Fruit fly (Drosophila melanogaster) whole organism, embryonic: ENCODE results near the gene CG32639.

ENCODE experiments used
- Ada2b ChIP-seq: fragments of 200-800 bp; sonication (Bioruptor generic); IDR thresholded peaks from 2 replicates; pipeline ENCODE4 v1.3.6; 2022; ENCODE audit warnings: missing biosample characterization, missing genetic modification characterization
- B-H2 ChIP-seq: fragments of 200-800 bp; sonication (Bioruptor generic); optimal IDR thresholded peaks from 2 replicates; lab custom pipeline; 2018; ENCODE audit warnings: missing biosample characterization, mild to moderate bottlenecking, missing genetic modification characterization
- CG12659 ChIP-seq: fragments of 200-800 bp; sonication (Bioruptor generic); optimal IDR thresholded peaks from 3 replicates; lab custom pipeline; 2017; ENCODE audit warnings: mild to moderate bottlenecking, missing biosample characterization, missing genetic modification reagents, missing genetic modification characterization
- CG13424 ChIP-seq: fragments of 200-800 bp; sonication (Bioruptor generic); optimal IDR thresholded peaks from 2 replicates; lab custom pipeline; 2019; ENCODE audit warnings: missing biosample characterization, mild to moderate bottlenecking, missing genetic modification characterization, moderate library complexity
- CG15514 ChIP-seq: fragments of 200-800 bp; sonication (Bioruptor generic); optimal IDR thresholded peaks from 3 replicates; lab custom pipeline; 2017; ENCODE audit warnings: missing biosample characterization, missing genetic modification characterization, mild to moderate bottlenecking, moderate library complexity, missing genetic modification reagents
- CG1647 ChIP-seq: fragments of 200-800 bp; sonication (Bioruptor generic); optimal IDR thresholded peaks from 3 replicates; lab custom pipeline; 2016; ENCODE audit warnings: missing biosample characterization, missing genetic modification characterization
- CG2129 ChIP-seq: fragments of 200-800 bp; sonication (Bioruptor generic); IDR thresholded peaks from 2 replicates; pipeline ENCODE4 v1.3.6; 2022; ENCODE audit warnings: missing biosample characterization, missing genetic modification characterization; ENCODE audit not compliant: partially characterized antibody
- CG2202 ChIP-seq: fragments of 200-800 bp; sonication (Bioruptor generic); optimal IDR thresholded peaks from 2 replicates; lab custom pipeline; 2018; ENCODE audit warnings: missing biosample characterization, mild to moderate bottlenecking, missing genetic modification characterization
- CG2889 ChIP-seq: fragments of 200-800 bp; sonication (Bioruptor generic); IDR thresholded peaks from 3 replicates; pipeline ENCODE4 v1.3.6; 2022; ENCODE audit warnings: missing biosample characterization, missing genetic modification characterization
- CG31365 ChIP-seq: fragments of 200-800 bp; sonication (Bioruptor generic); optimal IDR thresholded peaks from 2 replicates; lab custom pipeline; 2018; ENCODE audit warnings: missing biosample characterization, mild to moderate bottlenecking, missing genetic modification characterization
- CG6254 ChIP-seq: fragments of 200-800 bp; sonication (Bioruptor generic); optimal IDR thresholded peaks from 3 replicates; lab custom pipeline; 2017; ENCODE audit warnings: mild to moderate bottlenecking, missing biosample characterization, missing genetic modification reagents, missing genetic modification characterization
- CG7357 ChIP-seq: fragments of 200-800 bp; sonication (Bioruptor generic); IDR thresholded peaks from 3 replicates; pipeline ENCODE4 v1.3.6; 2022; ENCODE audit warnings: missing biosample characterization, missing genetic modification characterization
- CG7745 ChIP-seq: fragments of 200-800 bp; sonication (Bioruptor generic); optimal IDR thresholded peaks from 2 replicates; lab custom pipeline; 2018; ENCODE audit warnings: missing biosample characterization, mild to moderate bottlenecking, missing genetic modification characterization, moderate library complexity
- CG8290 ChIP-seq, 3 experiments: fragments of 200-800 bp; sonication (Bioruptor generic); optimal IDR thresholded peaks; 2 replicates each; lab custom pipeline; 2016 to 2019; ENCODE audit warnings: missing biosample characterization in 3 of 3, missing genetic modification characterization in 3 of 3, mild to moderate bottlenecking in 2 of 3, moderate library complexity in 1 of 3
- CG9609 ChIP-seq: fragments of 200-800 bp; sonication (Bioruptor generic); optimal IDR thresholded peaks from 3 replicates; lab custom pipeline; 2016; ENCODE audit warnings: missing biosample characterization, missing genetic modification characterization
- CG9876 ChIP-seq: fragments of 200-800 bp; sonication (Bioruptor generic); optimal IDR thresholded peaks from 2 replicates; lab custom pipeline; 2016; ENCODE audit warnings: missing biosample characterization, missing genetic modification characterization
- Dek ChIP-seq: fragments of 200-800 bp; sonication (Bioruptor generic); optimal IDR thresholded peaks from 3 replicates; lab custom pipeline; 2019; ENCODE audit warnings: missing biosample characterization, mild to moderate bottlenecking, missing genetic modification characterization, moderate library complexity
- HHEX ChIP-seq: fragments of 200-800 bp; sonication (Bioruptor generic); optimal IDR thresholded peaks from 3 replicates; lab custom pipeline; 2017; ENCODE audit warnings: missing biosample characterization, mild to moderate bottlenecking, missing genetic modification characterization, missing genetic modification reagents
- Jarid2 ChIP-seq: fragments of 200-800 bp; sonication (Bioruptor generic); optimal IDR thresholded peaks from 3 replicates; lab custom pipeline; 2017; ENCODE audit warnings: mild to moderate bottlenecking, missing biosample characterization, missing genetic modification reagents, missing genetic modification characterization
- Lhr ChIP-seq: fragments of 200-800 bp; sonication (Bioruptor generic); optimal IDR thresholded peaks from 3 replicates; lab custom pipeline; 2017; ENCODE audit warnings: mild to moderate bottlenecking, missing biosample characterization, missing genetic modification reagents, missing genetic modification characterization
- MESR4 ChIP-seq: fragments of 200-800 bp; sonication (Bioruptor generic); optimal IDR thresholded peaks from 2 replicates; lab custom pipeline; 2018; ENCODE audit warnings: missing biosample characterization, mild to moderate bottlenecking, missing genetic modification characterization, moderate library complexity
- Max ChIP-seq: fragments of 200-800 bp; sonication (Bioruptor generic); optimal IDR thresholded peaks from 2 replicates; lab custom pipeline; 2016; ENCODE audit warnings: missing biosample characterization, mild to moderate bottlenecking, missing genetic modification characterization
- Med ChIP-seq: fragments of 200-800 bp; sonication (Bioruptor generic); peaks from one replicate; lab custom pipeline; 2016; ENCODE audit warnings: missing biosample characterization, missing genetic modification characterization, mild to moderate bottlenecking, inconsistent platforms, moderate library complexity
- NFAT ChIP-seq: fragments of 200-800 bp; sonication (Bioruptor generic); IDR thresholded peaks from 2 replicates; pipeline ENCODE4 v1.3.6; 2022; ENCODE audit warnings: missing biosample characterization, missing genetic modification characterization
- Opbp ChIP-seq: fragments of 200-800 bp; sonication (Bioruptor generic); IDR thresholded peaks from 3 replicates; pipeline ENCODE4 v1.3.6; 2022; ENCODE audit warnings: missing biosample characterization, missing genetic modification characterization; ENCODE audit not compliant: partially characterized antibody
- Optix ChIP-seq: fragments of 200-800 bp; sonication (Bioruptor generic); IDR thresholded peaks from 3 replicates; pipeline ENCODE4 v1.3.6; 2022; ENCODE audit warnings: missing biosample characterization, missing genetic modification characterization
- Ptx1 ChIP-seq: fragments of 200-800 bp; sonication (Bioruptor generic); IDR thresholded peaks from 2 replicates; pipeline ENCODE4 v1.3.6; 2022; ENCODE audit warnings: missing biosample characterization, missing genetic modification characterization
- Rx ChIP-seq: fragments of 200-800 bp; sonication (Bioruptor generic); IDR thresholded peaks from 2 replicates; pipeline ENCODE4 v1.3.6; 2022; ENCODE audit warnings: missing biosample characterization, missing genetic modification characterization
- Scr ChIP-seq: fragments of 200-800 bp; sonication (Bioruptor generic); IDR thresholded peaks from 2 replicates; pipeline ENCODE4 v1.3.6; 2022; ENCODE audit warnings: missing biosample characterization, missing genetic modification characterization; ENCODE audit not compliant: partially characterized antibody
- Spps ChIP-seq: fragments of 200-800 bp; sonication (Bioruptor generic); optimal IDR thresholded peaks from 2 replicates; lab custom pipeline; 2018; ENCODE audit warnings: missing biosample characterization, mild to moderate bottlenecking, missing genetic modification characterization
- ac ChIP-seq: fragments of 200-800 bp; sonication (Bioruptor generic); optimal IDR thresholded peaks from 3 replicates; lab custom pipeline; 2017; ENCODE audit warnings: missing biosample characterization, mild to moderate bottlenecking, missing genetic modification characterization
- bbx ChIP-seq: fragments of 200-800 bp; sonication (Bioruptor generic); IDR thresholded peaks from 2 replicates; pipeline ENCODE4 v1.3.6; 2022; ENCODE audit warnings: missing biosample characterization, missing genetic modification characterization; ENCODE audit not compliant: partially characterized antibody
- caup ChIP-seq: fragments of 200-800 bp; sonication (Bioruptor generic); optimal IDR thresholded peaks from 3 replicates; lab custom pipeline; 2017; ENCODE audit warnings: missing biosample characterization, mild to moderate bottlenecking, missing genetic modification characterization, moderate library complexity; ENCODE audit not compliant: severe bottlenecking
- dmrt11E ChIP-seq: fragments of 200-800 bp; sonication (Bioruptor generic); optimal IDR thresholded peaks from 3 replicates; lab custom pipeline; 2018; ENCODE audit warnings: missing biosample characterization, mild to moderate bottlenecking, missing genetic modification characterization, moderate library complexity
- dpn ChIP-seq, 2 experiments: fragments of 200-800 bp; sonication (Bioruptor generic); optimal IDR thresholded peaks; 3 replicates each; lab custom pipeline; 2016; ENCODE audit warnings: missing biosample characterization in 2 of 2, missing genetic modification characterization in 2 of 2
- ewg ChIP-seq: fragments of 200-800 bp; sonication (Bioruptor generic); optimal IDR thresholded peaks from 3 replicates; lab custom pipeline; 2017; ENCODE audit warnings: mild to moderate bottlenecking, missing biosample characterization, missing genetic modification reagents, missing genetic modification characterization
- ind ChIP-seq: fragments of 200-800 bp; sonication (Bioruptor generic); optimal IDR thresholded peaks from 3 replicates; lab custom pipeline; 2016; ENCODE audit warnings: missing biosample characterization, missing genetic modification characterization
- jumu ChIP-seq: fragments of 200-800 bp; sonication (Bioruptor generic); optimal IDR thresholded peaks from 3 replicates; lab custom pipeline; 2016; ENCODE audit warnings: missing biosample characterization, missing genetic modification characterization
- klu ChIP-seq: fragments of 200-800 bp; sonication (Bioruptor generic); IDR thresholded peaks from 2 replicates; pipeline ENCODE4 v1.3.6; 2022; ENCODE audit warnings: missing biosample characterization, missing genetic modification characterization
- sr ChIP-seq: fragments of 200-800 bp; sonication (Bioruptor generic); IDR thresholded peaks from 3 replicates; pipeline ENCODE4 v1.3.6; 2022; ENCODE audit warnings: missing biosample characterization, missing genetic modification characterization
- stwl ChIP-seq: fragments of 200-800 bp; sonication (Bioruptor generic); optimal IDR thresholded peaks from 3 replicates; lab custom pipeline; 2018; ENCODE audit warnings: missing biosample characterization, mild to moderate bottlenecking, missing genetic modification characterization, moderate library complexity
- tin ChIP-seq: fragments of 200-800 bp; sonication (Bioruptor generic); optimal IDR thresholded peaks from 3 replicates; lab custom pipeline; 2016; ENCODE audit warnings: missing biosample characterization, missing genetic modification characterization
- ttk ChIP-seq: fragments of 200-800 bp; sonication (Bioruptor generic); IDR thresholded peaks from 2 replicates; pipeline ENCODE4 v2.1.2; 2022; ENCODE audit warnings: missing biosample characterization, missing genetic modification characterization
- vfl ChIP-seq: fragments of 200-800 bp; sonication (Bioruptor generic); optimal IDR thresholded peaks from 2 replicates; lab custom pipeline; 2016; ENCODE audit warnings: missing biosample characterization, missing genetic modification characterization
- vnd ChIP-seq: fragments of 200-800 bp; sonication (Bioruptor generic); IDR thresholded peaks from 3 replicates; pipeline ENCODE4 v1.3.6; 2022; ENCODE audit warnings: missing biosample characterization, missing genetic modification characterization; ENCODE audit not compliant: partially characterized antibody
- vvl ChIP-seq: fragments of 200-800 bp; sonication (Bioruptor generic); IDR thresholded peaks from 2 replicates; pipeline ENCODE4 v1.3.6; 2022; ENCODE audit warnings: missing biosample characterization, missing genetic modification characterization
- wdn ChIP-seq: fragments of 200-800 bp; sonication (Bioruptor generic); IDR thresholded peaks from 2 replicates; pipeline ENCODE4 v1.3.6; 2022; ENCODE audit warnings: missing biosample characterization, missing genetic modification characterization
- yki ChIP-seq: fragments of >200 bp; optimal IDR thresholded peaks from 3 replicates; lab custom pipeline; 2018

Gene CG32639

DNA sequence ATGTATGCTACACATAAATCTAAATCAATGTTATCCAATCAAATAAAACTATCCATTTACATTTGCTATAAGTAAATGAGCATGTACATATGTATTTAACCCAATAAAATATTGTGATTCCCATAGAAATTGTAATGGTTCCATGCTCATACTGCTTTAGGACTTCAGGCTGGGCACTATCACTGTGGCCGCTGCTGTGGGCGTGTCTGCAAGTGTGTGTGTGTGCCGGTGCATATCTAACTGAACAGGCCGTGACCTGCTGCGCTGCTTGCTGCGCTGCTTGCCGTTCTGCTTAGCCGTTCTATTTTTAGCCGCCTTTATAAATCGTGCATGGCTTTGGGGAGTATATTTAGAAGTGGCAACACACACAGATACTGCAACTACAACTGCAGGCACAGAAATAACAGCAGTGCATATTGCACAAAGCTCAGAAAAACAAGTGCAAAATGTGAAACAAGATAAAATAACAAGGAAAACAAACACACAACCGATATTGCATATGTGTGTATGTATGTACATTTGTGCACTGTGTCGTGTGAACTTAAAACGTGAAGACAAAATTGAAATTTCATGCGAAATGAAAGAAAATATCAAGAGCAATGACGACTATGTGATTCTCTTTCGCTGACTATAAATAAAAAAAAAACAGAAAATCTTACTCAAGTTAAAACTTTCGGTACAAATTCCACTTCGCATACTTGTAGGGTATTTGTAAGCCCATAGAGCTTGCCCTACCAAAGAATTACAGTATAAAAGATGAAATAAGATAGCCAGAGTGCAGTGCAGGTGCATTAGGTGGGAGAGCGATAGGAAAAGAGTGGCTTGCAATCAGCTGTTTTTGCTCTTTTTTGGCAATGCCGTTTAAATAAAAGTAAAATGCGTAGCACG, 41.5 kb upstream of the CG32639 start (continued):
- TF ChIP-seq caup (no peak), bbx (GFP tag; lab: Robert Waterston, UW) (0 out of 2 replicates have a peak, but pooled peaks have one; percentile 11), B-H2 (GFP tag; lab: Kevin White, UChicago) (no peak), CG1647 (GFP tag; lab: Kevin White, UChicago) (peak; percentile 24), Ptx1 (GFP tag; lab: Robert Waterston, UW) (peak; percentile 39), vfl (no peak), CG8290 (GFP tag; optimal IDR thresholded peaks at IDR 0.05; lab: Kevin White, UChicago) (no peak), CG8290 (tag; optimal IDR thresholded peaks at IDR 0.05; lab: Kevin White, UChicago) (peak in 1 of 2 experiments; percentile 54), Dek (tag; lab: Kevin White, UChicago) (no peak), wdn (GFP tag; lab: Robert Waterston, UW) (no peak), vvl (GFP tag; lab: Robert Waterston, UW) (peak; percentile 32; the same call in 1 of the 2 replicates), sr (GFP tag; lab: Robert Waterston, UW) (0 out of 3 replicates have a peak, but pooled peaks have one; percentile 3), CG12659 (GFP tag; lab: Kevin White, UChicago) (no peak), ttk (no peak), CG2129 (GFP tag; lab: Robert Waterston, UW) (no peak), jumu (GFP tag; lab: Kevin White, UChicago) (no peak), Max (GFP tag; lab: Kevin White, UChicago) (no peak), Med (GFP tag; lab: Kevin White, UChicago) (peak; percentile 88), CG7745 (tag; lab: Kevin White, UChicago) (no peak), tin (no peak), CG2202 (tag; lab: Kevin White, UChicago) (no peak), dmrt11E (tag; lab: Kevin White, UChicago) (peak; percentile 44), Opbp (GFP tag; lab: Robert Waterston, UW) (no peak), yki (lab: Kevin White, UChicago) (no peak), Jarid2 (GFP tag; lab: Kevin White, UChicago) (no peak), dpn (GFP tag; optimal IDR thresholded peaks at IDR 0.05; lab: Kevin White, UChicago) (peak; percentile 17 to 30), Spps (tag; lab: Kevin White, UChicago) (no peak), CG6254 (GFP tag; lab: Kevin White, UChicago) (no peak), ac (no peak), MESR4 (GFP tag; lab: Kevin White, UChicago) (no peak), CG9609 (GFP tag; lab: Kevin White, UChicago) (no peak), Rx (GFP tag; lab: Robert Waterston, UW) (no peak), ind (GFP tag; lab: Kevin White, UChicago) (no peak), CG31365 (peak; percentile 95), CG7357 (GFP tag; lab: Robert Waterston, UW) (no peak), Scr (GFP tag; lab: Robert Waterston, UW) (no peak), HHEX (GFP tag; lab: Kevin White, UChicago) (no peak), NFAT (GFP tag; lab: Robert Waterston, UW) (0 out of 2 replicates have a peak, but pooled peaks have one; percentile 11), CG13424 (tag; lab: Kevin White, UChicago) (peak; percentile 33), klu (GFP tag; lab: Robert Waterston, UW) (no peak), ewg (no peak), stwl (tag; lab: Kevin White, UChicago) (no peak), vnd (GFP tag; lab: Robert Waterston, UW) (no peak), CG15514 (GFP tag; lab: Kevin White, UChicago) (no peak), Optix (GFP tag; lab: Robert Waterston, UW) (no peak), Lhr (no peak), CG9876 (GFP tag; lab: Kevin White, UChicago) (no peak), Ada2b (GFP tag; lab: Robert Waterston, UW) (no peak), CG2889 (GFP tag; lab: Robert Waterston, UW) (no peak)
